Fruit fly (Drosophila melanogaster) whole organism, embryonic: ENCODE data around the gene RhoGEF4.

Experiments
- Antp ChIP-seq: fragments of 200-800 bp; sonication (Bioruptor generic); optimal IDR thresholded peaks from 3 replicates; lab custom pipeline; 2016; ENCODE audit warnings: missing biosample characterization, missing genetic modification characterization
- Atf-2 ChIP-seq: fragments of 200-800 bp; sonication (Bioruptor generic); optimal IDR thresholded peaks from 2 replicates; lab custom pipeline; 2016; ENCODE audit warnings: missing biosample characterization, missing genetic modification characterization
- CG10209 ChIP-seq: fragments of 200-800 bp; sonication (Bioruptor generic); optimal IDR thresholded peaks from 3 replicates; lab custom pipeline; 2017; ENCODE audit warnings: missing biosample characterization, mild to moderate bottlenecking, missing genetic modification characterization, missing genetic modification reagents
- CG11247 ChIP-seq: fragments of 200-800 bp; sonication (Bioruptor generic); IDR thresholded peaks from 2 replicates; pipeline ENCODE4 v1.3.6; 2022; ENCODE audit warnings: missing biosample characterization, missing genetic modification characterization
- CG1233 ChIP-seq: fragments of 200-800 bp; sonication (Bioruptor generic); optimal IDR thresholded peaks from 4 replicates; lab custom pipeline; 2018; ENCODE audit warnings: missing biosample characterization, mild to moderate bottlenecking, missing genetic modification characterization
- CG13624 ChIP-seq: fragments of 200-800 bp; sonication (Bioruptor generic); optimal IDR thresholded peaks from 2 replicates; lab custom pipeline; 2016; ENCODE audit warnings: missing biosample characterization, missing genetic modification characterization
- CG15514 ChIP-seq: fragments of 200-800 bp; sonication (Bioruptor generic); optimal IDR thresholded peaks from 3 replicates; lab custom pipeline; 2017; ENCODE audit warnings: missing biosample characterization, missing genetic modification characterization, mild to moderate bottlenecking, moderate library complexity, missing genetic modification reagents
- CG2120 ChIP-seq: fragments of 200-800 bp; sonication (Bioruptor generic); optimal IDR thresholded peaks from 3 replicates; lab custom pipeline; 2016; ENCODE audit warnings: missing biosample characterization, missing genetic modification characterization
- CG2129 ChIP-seq: fragments of 200-800 bp; sonication (Bioruptor generic); IDR thresholded peaks from 2 replicates; pipeline ENCODE4 v1.3.6; 2022; ENCODE audit warnings: missing biosample characterization, missing genetic modification characterization; ENCODE audit not compliant: partially characterized antibody
- CG2712 ChIP-seq: fragments of 200-800 bp; optimal IDR thresholded peaks from 3 replicates; lab custom pipeline; 2019; ENCODE audit warnings: missing biosample characterization, mild to moderate bottlenecking, missing genetic modification characterization, moderate library complexity
- CG2889 ChIP-seq: fragments of 200-800 bp; sonication (Bioruptor generic); IDR thresholded peaks from 3 replicates; pipeline ENCODE4 v1.3.6; 2022; ENCODE audit warnings: missing biosample characterization, missing genetic modification characterization
- CG31441 ChIP-seq: fragments of 200-800 bp; sonication (Bioruptor generic); IDR thresholded peaks from 2 replicates; pipeline ENCODE4 v1.3.6; 2022; ENCODE audit warnings: missing biosample characterization, missing genetic modification characterization
- CG3407 ChIP-seq: fragments of 200-800 bp; sonication (Bioruptor generic); optimal IDR thresholded peaks from 2 replicates; lab custom pipeline; 2018; ENCODE audit warnings: missing biosample characterization, mild to moderate bottlenecking, missing genetic modification characterization
- CG3995 ChIP-seq: fragments of 200-800 bp; sonication (Bioruptor generic); optimal IDR thresholded peaks from 3 replicates; lab custom pipeline; 2016; ENCODE audit warnings: missing biosample characterization, missing genetic modification characterization
- CG6654 ChIP-seq: fragments of 200-800 bp; sonication (Bioruptor generic); optimal IDR thresholded peaks from 2 replicates; lab custom pipeline; 2017; ENCODE audit warnings: missing biosample characterization, mild to moderate bottlenecking, missing genetic modification characterization
- CG9932 ChIP-seq: fragments of 200-800 bp; sonication (Bioruptor generic); IDR thresholded peaks from 2 replicates; pipeline ENCODE4 v1.3.6; 2022; ENCODE audit warnings: missing biosample characterization, missing genetic modification characterization
- Deaf1 ChIP-seq: fragments of 200-800 bp; optimal IDR thresholded peaks from 3 replicates; lab custom pipeline; 2019; ENCODE audit warnings: missing biosample characterization, mild to moderate bottlenecking, missing genetic modification characterization, moderate library complexity
- Dip3 ChIP-seq: fragments of 200-800 bp; sonication (Bioruptor generic); optimal IDR thresholded peaks from 3 replicates; lab custom pipeline; 2016; ENCODE audit warnings: missing biosample characterization, missing genetic modification characterization
- Dp ChIP-seq: fragments of 200-800 bp; sonication (Bioruptor generic); optimal IDR thresholded peaks from 2 replicates; lab custom pipeline; 2018; ENCODE audit warnings: missing biosample characterization, mild to moderate bottlenecking, missing genetic modification characterization, moderate library complexity
- Dref ChIP-seq: fragments of 200-800 bp; sonication (Bioruptor generic); IDR thresholded peaks from 2 replicates; pipeline ENCODE4 v1.3.6; 2022; ENCODE audit warnings: missing biosample characterization, missing genetic modification characterization
- E2f1 ChIP-seq: fragments of 200-800 bp; sonication (Bioruptor generic); IDR thresholded peaks from 2 replicates; pipeline ENCODE4 v1.3.6; 2022; ENCODE audit warnings: missing biosample characterization, missing genetic modification characterization
- E2f2 ChIP-seq: fragments of 200-800 bp; sonication (Bioruptor generic); IDR thresholded peaks from 2 replicates; pipeline ENCODE4 v1.3.6; 2022; ENCODE audit warnings: missing biosample characterization, missing genetic modification characterization
- Elba2 ChIP-seq: fragments of 200-800 bp; sonication (Bioruptor generic); optimal IDR thresholded peaks from 3 replicates; lab custom pipeline; 2016; ENCODE audit warnings: missing biosample characterization, missing genetic modification characterization
- Ets97D ChIP-seq: fragments of 200-800 bp; sonication (Bioruptor generic); optimal IDR thresholded peaks from 3 replicates; lab custom pipeline; 2016; ENCODE audit warnings: missing biosample characterization, missing genetic modification characterization
- Fer1 ChIP-seq: fragments of 200-800 bp; sonication (Bioruptor generic); optimal IDR thresholded peaks from 2 replicates; lab custom pipeline; 2017; ENCODE audit warnings: missing biosample characterization, mild to moderate bottlenecking, missing genetic modification characterization
- GATAe ChIP-seq: fragments of 200-800 bp; sonication (Bioruptor generic); conservative IDR thresholded peaks from 2 replicates; pipeline ENCODE4 v1.3.6; 2022; ENCODE audit warnings: missing biosample characterization, missing genetic modification characterization
- Hsf ChIP-seq: fragments of 200-800 bp; sonication (Bioruptor generic); optimal IDR thresholded peaks from 3 replicates; lab custom pipeline; 2016; ENCODE audit warnings: missing biosample characterization, missing genetic modification characterization
- MESR4 ChIP-seq: fragments of 200-800 bp; sonication (Bioruptor generic); optimal IDR thresholded peaks from 2 replicates; lab custom pipeline; 2018; ENCODE audit warnings: missing biosample characterization, mild to moderate bottlenecking, missing genetic modification characterization, moderate library complexity
- Neu2 ChIP-seq: fragments of 200-800 bp; sonication (Bioruptor generic); optimal IDR thresholded peaks from 3 replicates; lab custom pipeline; 2016; ENCODE audit warnings: missing biosample characterization, missing genetic modification characterization, borderline replicate concordance
- Nf-YC ChIP-seq: fragments of 200-800 bp; optimal IDR thresholded peaks from 3 replicates; lab custom pipeline; 2019; ENCODE audit warnings: missing biosample characterization, mild to moderate bottlenecking, missing genetic modification characterization, moderate library complexity
- Opbp ChIP-seq: fragments of 200-800 bp; sonication (Bioruptor generic); IDR thresholded peaks from 3 replicates; pipeline ENCODE4 v1.3.6; 2022; ENCODE audit warnings: missing biosample characterization, missing genetic modification characterization; ENCODE audit not compliant: partially characterized antibody
- Poxn ChIP-seq: fragments of 200-800 bp; sonication (Bioruptor generic); IDR thresholded peaks from 2 replicates; pipeline ENCODE4 v1.3.6; 2022; ENCODE audit warnings: missing biosample characterization, missing genetic modification characterization
- Stat92E ChIP-seq, 3 experiments: fragments of >200 bp in 2 of 3; fragments of 200-800 bp in 1 of 3; sonication (Bioruptor generic) in 1 of 3; optimal IDR thresholded peaks; 2 replicates each; lab custom pipeline; 2017 to 2019; ENCODE audit warnings: missing biosample characterization in 3 of 3, missing genetic modification characterization in 3 of 3, mild to moderate bottlenecking in 1 of 3, moderate library complexity in 1 of 3
- bab2 ChIP-seq: fragments of 200-800 bp; sonication (Bioruptor generic); optimal IDR thresholded peaks from 2 replicates; lab custom pipeline; 2016; ENCODE audit warnings: missing biosample characterization, missing genetic modification characterization
- bigmax ChIP-seq: fragments of 200-800 bp; sonication (Bioruptor generic); optimal IDR thresholded peaks from 2 replicates; lab custom pipeline; 2018; ENCODE audit warnings: missing biosample characterization, mild to moderate bottlenecking, missing genetic modification characterization
- hkb ChIP-seq, 2 experiments: fragments of 200-800 bp in 1 of 2; fragments of >200 bp in 1 of 2; sonication (Bioruptor generic) in 1 of 2; IDR thresholded peaks in 1 of 2; optimal IDR thresholded peaks in 1 of 2; 2 replicates each; pipeline versions ENCODE4 v1.3.6 to Lab custom; 2017 to 2022; ENCODE audit warnings: missing biosample characterization in 1 of 2, missing genetic modification characterization in 1 of 2
- insv ChIP-seq, 2 experiments: fragments of 200-800 bp; sonication (Bioruptor generic); optimal IDR thresholded peaks; 3 replicates each; lab custom pipeline; 2016 to 2018; ENCODE audit warnings: missing biosample characterization in 2 of 2, missing genetic modification characterization in 2 of 2
- lola ChIP-seq, 3 experiments: fragments of >200 bp in 2 of 3; fragments of 200-800 bp in 1 of 3; sonication (Bioruptor generic) in 1 of 3; optimal IDR thresholded peaks; 2 replicates each; lab custom pipeline; 2017 to 2019; ENCODE audit warnings: missing biosample characterization in 3 of 3, missing genetic modification characterization in 3 of 3, mild to moderate bottlenecking in 1 of 3, moderate library complexity in 1 of 3
- pho ChIP-seq: fragments of 200-800 bp; sonication (Bioruptor generic); optimal IDR thresholded peaks from 2 replicates; lab custom pipeline; 2016; ENCODE audit warnings: missing biosample characterization, missing genetic modification characterization
- phol ChIP-seq: fragments of 200-800 bp; sonication (Bioruptor generic); optimal IDR thresholded peaks from 3 replicates; lab custom pipeline; 2018; ENCODE audit warnings: missing biosample characterization, mild to moderate bottlenecking, missing genetic modification characterization, moderate library complexity
- pzg ChIP-seq: fragments of 200-800 bp; sonication (Bioruptor generic); optimal IDR thresholded peaks from 3 replicates; lab custom pipeline; 2018; ENCODE audit warnings: missing biosample characterization, mild to moderate bottlenecking, missing genetic modification characterization, moderate library complexity
- sd ChIP-seq: fragments of 200-800 bp; sonication (Bioruptor generic); optimal IDR thresholded peaks from 3 replicates; lab custom pipeline; 2018; ENCODE audit warnings: missing biosample characterization, mild to moderate bottlenecking, missing genetic modification characterization, moderate library complexity
- slbo ChIP-seq: fragments of 200-800 bp; sonication (Bioruptor generic); IDR thresholded peaks from 2 replicates; pipeline ENCODE4 v1.3.6; 2022; ENCODE audit warnings: missing biosample characterization, missing genetic modification characterization
- stwl ChIP-seq: fragments of 200-800 bp; sonication (Bioruptor generic); optimal IDR thresholded peaks from 3 replicates; lab custom pipeline; 2018; ENCODE audit warnings: missing biosample characterization, mild to moderate bottlenecking, missing genetic modification characterization, moderate library complexity
- sug ChIP-seq: fragments of 200-800 bp; optimal IDR thresholded peaks from 2 replicates; lab custom pipeline; 2019; ENCODE audit warnings: missing biosample characterization, mild to moderate bottlenecking, missing genetic modification characterization, moderate library complexity
- usp ChIP-seq: fragments of >200 bp; optimal IDR thresholded peaks from 2 replicates; lab custom pipeline; 2017; ENCODE audit warnings: missing biosample characterization, missing genetic modification characterization
- vfl ChIP-seq: fragments of 200-800 bp; sonication (Bioruptor generic); optimal IDR thresholded peaks from 2 replicates; lab custom pipeline; 2016; ENCODE audit warnings: missing biosample characterization, missing genetic modification characterization
- vvl ChIP-seq: fragments of 200-800 bp; sonication (Bioruptor generic); IDR thresholded peaks from 2 replicates; pipeline ENCODE4 v1.3.6; 2022; ENCODE audit warnings: missing biosample characterization, missing genetic modification characterization
- zf30C ChIP-seq: fragments of 200-800 bp; sonication (Bioruptor generic); optimal IDR thresholded peaks from 3 replicates; lab custom pipeline; 2018; ENCODE audit warnings: missing biosample characterization, mild to moderate bottlenecking, missing genetic modification characterization

The RhoGEF4 gene

DNA sequence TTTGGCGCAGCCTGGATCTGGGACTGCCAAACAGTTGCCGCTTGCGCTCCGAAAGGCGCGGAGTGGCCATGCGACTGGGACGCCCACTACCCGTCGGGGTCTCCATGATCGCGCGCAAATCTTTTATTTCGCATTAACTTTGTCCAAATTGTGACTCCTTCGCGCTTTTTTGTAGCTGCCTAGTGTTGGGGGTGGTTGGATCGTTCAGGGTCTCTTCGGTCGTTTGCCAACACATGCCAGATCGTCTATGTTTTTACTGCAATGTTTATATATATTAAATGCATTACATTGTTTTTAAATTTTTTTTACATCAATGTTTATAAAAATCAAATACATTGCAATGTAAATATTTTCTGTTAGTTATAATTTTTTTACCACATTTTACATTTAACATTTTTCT is 15.6 kb upstream of the RhoGEF4 start (continued):
- peak; percentile 44 for TF ChIP-seq MESR4 (GFP tag; lab: Kevin White, UChicago)
- peak; percentile 38 for TF ChIP-seq CG2120 (GFP tag; lab: Kevin White, UChicago)
- TF ChIP-seq CG11247 (GFP tag; lab: Robert Waterston, UW) = 0 out of 2 replicates have a peak, but pooled peaks have one; percentile 16
- TF ChIP-seq Stat92E (GFP tag; optimal IDR thresholded peaks at IDR 0.05; lab: Kevin White, UChicago) = no peak
- TF ChIP-seq stwl (tag; lab: Kevin White, UChicago) = peak; percentile 36
- TF ChIP-seq CG3995 = peak; percentile 65
- TF ChIP-seq Antp (GFP tag; lab: Kevin White, UChicago) = no peak
- no peak for TF ChIP-seq lola (GFP tag; optimal IDR thresholded peaks at IDR 0.05; lab: Kevin White, UChicago)
- TF ChIP-seq slbo (GFP tag; lab: Robert Waterston, UW) = peak; percentile 43; the same call in 1 of the 2 replicates
- TF ChIP-seq E2f1 (GFP tag; lab: Robert Waterston, UW) = peak; percentile 38; the same call in 1 of the 2 replicates
- TF ChIP-seq CG2129 (GFP tag; lab: Robert Waterston, UW) = no peak
- TF ChIP-seq E2f2 = peak; percentile 46; the same call in 1 of the 2 replicates
- TF ChIP-seq, all 482 proteins: peak for 23

DNA sequence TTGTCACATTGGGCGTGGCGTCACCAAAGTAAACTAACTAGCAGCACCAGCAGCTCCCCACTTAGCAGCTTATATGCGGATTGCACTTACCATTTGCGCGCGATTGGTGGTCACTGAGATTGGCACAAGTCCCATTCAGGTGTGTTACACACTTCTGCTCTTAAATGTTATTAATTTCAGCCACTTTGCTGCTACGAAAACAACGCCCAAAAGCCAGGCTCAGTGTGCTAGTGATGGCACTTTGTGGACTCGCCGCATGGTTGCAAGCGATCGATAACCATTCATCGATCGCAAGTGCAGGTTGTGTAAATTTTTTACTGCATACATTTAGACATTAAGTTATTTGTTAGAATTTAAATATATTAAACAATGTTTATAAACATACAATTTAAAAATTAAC is 11.8 kb upstream of the RhoGEF4 start, which contains the start of the genes wrm1 and wrm2:
Gene wrm1, minus strand, starts transcription at position 237 of the 400 bp plus-strand sequence.
Gene wrm2, minus strand, starts transcription at position 237 of the 400 bp plus-strand sequence.
- TF ChIP-seq CG2889 = no peak
- TF ChIP-seq Ets97D = peak; percentile 56
- TF ChIP-seq Opbp (GFP tag; lab: Robert Waterston, UW) = peak; percentile 63; the same call in 2 of the 3 replicates
- peak; percentile 88 for TF ChIP-seq Elba2
- TF ChIP-seq CG15514 = peak; percentile 38
- TF ChIP-seq Deaf1 (tag; lab: Kevin White, UChicago) = no peak
- TF ChIP-seq pho (GFP tag; lab: Kevin White, UChicago) = no peak
- no peak for TF ChIP-seq Dip3 (GFP tag; lab: Kevin White, UChicago)
- TF ChIP-seq bigmax (GFP tag; lab: Kevin White, UChicago) = no peak
- no peak for TF ChIP-seq hkb (optimal IDR thresholded peaks at IDR 0.05; lab: Kevin White, UChicago)
- no peak for TF ChIP-seq hkb (GFP tag; IDR thresholded peaks at IDR 0.05; lab: Robert Waterston, UW)
- TF ChIP-seq phol = peak; percentile 6
- peak in 1 of 3 experiments; percentile 73 for TF ChIP-seq Stat92E (GFP tag; optimal IDR thresholded peaks at IDR 0.05; lab: Kevin White, UChicago)
- peak; percentile 34 for TF ChIP-seq Dp (GFP tag; lab: Kevin White, UChicago)
- TF ChIP-seq Atf-2 = no peak
- no peak for TF ChIP-seq CG31441 (GFP tag; lab: Robert Waterston, UW)
- no peak for TF ChIP-seq Hsf (GFP tag; lab: Kevin White, UChicago)
- TF ChIP-seq vvl (GFP tag; lab: Robert Waterston, UW) = 0 out of 2 replicates have a peak, but pooled peaks have one; percentile 26
- no peak for TF ChIP-seq Poxn (GFP tag; lab: Robert Waterston, UW)
- no peak for TF ChIP-seq sd (tag; lab: Kevin White, UChicago)
- peak; percentile 11 for TF ChIP-seq Fer1 (GFP tag; lab: Kevin White, UChicago)
- TF ChIP-seq vfl (GFP tag; lab: Kevin White, UChicago) = no peak
- TF ChIP-seq CG2712 (tag; lab: Kevin White, UChicago) = peak; percentile 42
- peak; percentile 84 for TF ChIP-seq Dref (GFP tag; lab: Robert Waterston, UW)
- TF ChIP-seq CG6654 (GFP tag; lab: Kevin White, UChicago) = no peak
- peak; percentile 19 for TF ChIP-seq sug (tag; lab: Kevin White, UChicago)
- no peak for TF ChIP-seq GATAe (GFP tag; lab: Robert Waterston, UW)
- TF ChIP-seq CG1233 (GFP tag; lab: Kevin White, UChicago) = no peak
- TF ChIP-seq Nf-YC = peak; percentile 10
- no peak for TF ChIP-seq CG3407 (GFP tag; lab: Kevin White, UChicago)
- peak; percentile 59 for TF ChIP-seq pzg (GFP tag; lab: Kevin White, UChicago)
- TF ChIP-seq bab2 (GFP tag; lab: Kevin White, UChicago) = no peak
- TF ChIP-seq CG10209 (GFP tag; lab: Kevin White, UChicago) = no peak
- TF ChIP-seq zf30C (GFP tag; lab: Kevin White, UChicago) = no peak
- no peak for TF ChIP-seq Neu2
- TF ChIP-seq usp (GFP tag; lab: Kevin White, UChicago) = no peak
- no peak for TF ChIP-seq CG13624
- TF ChIP-seq CG9932 (GFP tag; lab: Robert Waterston, UW) = no peak
- peak in 1 of 2 experiments; percentile 60 for TF ChIP-seq insv (GFP tag; optimal IDR thresholded peaks at IDR 0.05; lab: Kevin White, UChicago)
